Fruit fly (Drosophila melanogaster) whole organism, prepupa: ENCODE data around the gene CG32407.

Experiments
- Blimp-1 ChIP-seq: fragments of 200-800 bp; sonication (Bioruptor generic); optimal IDR thresholded peaks from 3 replicates; lab custom pipeline; 2017; ENCODE audit warnings: missing biosample characterization, missing genetic modification characterization, mild to moderate bottlenecking, moderate library complexity, missing genetic modification reagents
- CG3919 ChIP-seq: fragments of 200-800 bp; sonication (Bioruptor generic); optimal IDR thresholded peaks from 3 replicates; lab custom pipeline; 2016; ENCODE audit warnings: missing biosample characterization, missing genetic modification characterization
- CG8319 ChIP-seq: fragments of 200-800 bp; sonication (Bioruptor generic); optimal IDR thresholded peaks from 3 replicates; lab custom pipeline; 2016; ENCODE audit warnings: missing biosample characterization, missing genetic modification characterization
- Hr38 ChIP-seq: sonication (Bioruptor generic); optimal IDR thresholded peaks from 2 replicates; lab custom pipeline; 2016; ENCODE audit warnings: missing biosample characterization, missing genetic modification characterization
- Hr4 ChIP-seq: fragments of 200-800 bp; sonication (Bioruptor generic); optimal IDR thresholded peaks from 3 replicates; lab custom pipeline; 2016; ENCODE audit warnings: missing biosample characterization, missing genetic modification characterization
- Lpt ChIP-seq: fragments of 200-800 bp; sonication (Bioruptor generic); optimal IDR thresholded peaks from 3 replicates; lab custom pipeline; 2016; ENCODE audit warnings: missing biosample characterization, missing genetic modification characterization
- Smox ChIP-seq: fragments of 200-800 bp; sonication (Bioruptor generic); optimal IDR thresholded peaks from 3 replicates; lab custom pipeline; 2016; ENCODE audit warnings: missing biosample characterization, missing genetic modification characterization
- Sox102F ChIP-seq: fragments of 200-800 bp; sonication (Bioruptor generic); optimal IDR thresholded peaks from 2 replicates; lab custom pipeline; 2016; ENCODE audit warnings: missing biosample characterization, mild to moderate bottlenecking, missing genetic modification characterization
- acj6 ChIP-seq: fragments of 200-800 bp; sonication (Bioruptor generic); optimal IDR thresholded peaks from 3 replicates; lab custom pipeline; 2016; ENCODE audit warnings: missing biosample characterization, missing genetic modification characterization
- esn ChIP-seq: fragments of 200-800 bp; sonication (Bioruptor generic); optimal IDR thresholded peaks from 2 replicates; lab custom pipeline; 2016; ENCODE audit warnings: missing biosample characterization, mild to moderate bottlenecking, missing genetic modification characterization, moderate library complexity
- fd85E ChIP-seq: fragments of 200-800 bp; sonication (Bioruptor generic); optimal IDR thresholded peaks from 3 replicates; lab custom pipeline; 2016; ENCODE audit warnings: missing biosample characterization, missing genetic modification characterization
- spab ChIP-seq: fragments of 200-800 bp; sonication (Bioruptor generic); optimal IDR thresholded peaks from 2 replicates; lab custom pipeline; 2017; ENCODE audit warnings: missing biosample characterization, mild to moderate bottlenecking, missing genetic modification characterization, missing genetic modification reagents
- topi ChIP-seq: fragments of 200-800 bp; sonication (Bioruptor generic); optimal IDR thresholded peaks from 3 replicates; lab custom pipeline; 2016; ENCODE audit warnings: missing biosample characterization, missing genetic modification characterization
- vri ChIP-seq: fragments of 200-800 bp; sonication (Bioruptor generic); optimal IDR thresholded peaks from 3 replicates; lab custom pipeline; 2016; ENCODE audit warnings: missing biosample characterization, mild to moderate bottlenecking, missing genetic modification characterization

dm6 chr3L:5950467-5950866 is 28.6 kb downstream of the CG32407 start, which contains the start of gene Egfrap:
- no peak for TF ChIP-seq spab (GFP tag; lab: Kevin White, UChicago)
- no peak for TF ChIP-seq vri
- TF ChIP-seq topi (GFP tag; lab: Kevin White, UChicago) = no peak
- TF ChIP-seq esn (GFP tag; lab: Kevin White, UChicago) = peak; percentile 0
- no peak for TF ChIP-seq CG8319 (GFP tag; lab: Kevin White, UChicago)
- TF ChIP-seq Hr4 (GFP tag; lab: Kevin White, UChicago) = no peak
- TF ChIP-seq Sox102F (GFP tag; lab: Kevin White, UChicago) = no peak
- TF ChIP-seq Smox (GFP tag; lab: Kevin White, UChicago) = no peak
- no peak for TF ChIP-seq Blimp-1
- no peak for TF ChIP-seq acj6
- peak; percentile 80 for TF ChIP-seq CG3919 (GFP tag; lab: Kevin White, UChicago)
- TF ChIP-seq fd85E (GFP tag; lab: Kevin White, UChicago) = no peak
- peak; percentile 71 for TF ChIP-seq Lpt (GFP tag; lab: Kevin White, UChicago)
- no peak for TF ChIP-seq Hr38 (GFP tag; lab: Kevin White, UChicago)
